Worm (Caenorhabditis elegans) whole organism, L3 larva: Measurements from ENCODE around the gene air-1.

Source experiments
- R02D3.7 ChIP-seq: fragments of 150-350 bp; optimal IDR thresholded peaks from 2 replicates; lab custom pipeline; 2014; ENCODE audit warnings: missing biosample characterization, missing genetic modification characterization
- ama-1 ChIP-seq: fragments of 150-350 bp; optimal IDR thresholded peaks from 2 replicates; lab custom pipeline; 2018
- ceh-16 ChIP-seq: sonication (generic microtip); optimal IDR thresholded peaks from 2 replicates; lab custom pipeline; 2017; ENCODE audit warnings: missing biosample characterization, missing genetic modification characterization
- ceh-28 ChIP-seq: fragments of 150-350 bp; optimal IDR thresholded peaks from 2 replicates; lab custom pipeline; 2014; ENCODE audit warnings: missing biosample characterization, missing genetic modification reagents, missing genetic modification characterization
- egl-27 ChIP-seq: sonication (generic microtip); optimal IDR thresholded peaks from 4 replicates; lab custom pipeline; 2017; ENCODE audit warnings: missing biosample characterization, missing genetic modification reagents, missing genetic modification characterization
- egl-5 ChIP-seq: fragments of 150-350 bp; optimal IDR thresholded peaks from 2 replicates; lab custom pipeline; 2017; ENCODE audit warnings: missing biosample characterization, missing genetic modification reagents, missing genetic modification characterization, inconsistent platforms
- elt-1 ChIP-seq: fragments of 150-350 bp; optimal IDR thresholded peaks from 2 replicates; lab custom pipeline; 2014; ENCODE audit warnings: missing biosample characterization, missing genetic modification characterization
- elt-2 ChIP-seq: sonication (generic microtip); optimal IDR thresholded peaks from 2 replicates; lab custom pipeline; 2016; ENCODE audit warnings: missing genetic modification reagents, mild to moderate bottlenecking, missing genetic modification characterization, missing compliant biosample characterization
- eor-1 ChIP-seq, 2 experiments: fragments of 150-350 bp; optimal IDR thresholded peaks; 2 replicates each; lab custom pipeline; 2014 to 2018; ENCODE audit warnings: missing biosample characterization in 2 of 2, missing genetic modification characterization in 2 of 2
- fkh-10 ChIP-seq: sonication (generic microtip); optimal IDR thresholded peaks from 2 replicates; lab custom pipeline; 2017; ENCODE audit warnings: missing biosample characterization, missing genetic modification reagents, missing genetic modification characterization
- hmg-11 ChIP-seq: sonication (generic microtip); optimal IDR thresholded peaks from 2 replicates; lab custom pipeline; 2016; ENCODE audit warnings: missing genetic modification characterization, missing compliant biosample characterization
- jun-1 ChIP-seq: fragments of 150-350 bp; optimal IDR thresholded peaks from 2 replicates; lab custom pipeline; 2014; ENCODE audit warnings: missing biosample characterization, missing genetic modification reagents, missing genetic modification characterization
- lin-39 ChIP-seq: fragments of 150-350 bp; optimal IDR thresholded peaks from 2 replicates; lab custom pipeline; 2018; ENCODE audit warnings: missing biosample characterization, missing genetic modification reagents, missing genetic modification characterization
- lsy-12 ChIP-seq: sonication (generic microtip); optimal IDR thresholded peaks from 2 replicates; lab custom pipeline; 2016; ENCODE audit warnings: mild to moderate bottlenecking, missing genetic modification characterization, missing compliant biosample characterization
- mdl-1 ChIP-seq: fragments of 150-350 bp; optimal IDR thresholded peaks from 2 replicates; lab custom pipeline; 2014; ENCODE audit warnings: missing biosample characterization, missing genetic modification characterization
- mml-1 ChIP-seq: fragments of 150-350 bp; sonication (generic microtip); optimal IDR thresholded peaks from 3 replicates; lab custom pipeline; 2014; ENCODE audit warnings: missing biosample characterization, missing genetic modification characterization
- nfya-1 ChIP-seq: sonication (generic microtip); optimal IDR thresholded peaks from 2 replicates; lab custom pipeline; 2017; ENCODE audit warnings: missing genetic modification characterization, mild to moderate bottlenecking, missing compliant biosample characterization, antibody characterized with exemption, moderate library complexity; ENCODE audit not compliant: insufficient read depth
- nhr-11 ChIP-seq: fragments of 150-350 bp; optimal IDR thresholded peaks from 2 replicates; lab custom pipeline; 2014; ENCODE audit warnings: missing biosample characterization, missing genetic modification characterization
- nhr-12 ChIP-seq: fragments of 150-350 bp; optimal IDR thresholded peaks from 2 replicates; lab custom pipeline; 2014; ENCODE audit warnings: missing biosample characterization, missing genetic modification characterization
- nhr-23 ChIP-seq: fragments of 150-350 bp; optimal IDR thresholded peaks from 2 replicates; lab custom pipeline; 2014; ENCODE audit warnings: missing biosample characterization, missing genetic modification reagents, missing genetic modification characterization
- nhr-237 ChIP-seq: fragments of 150-350 bp; optimal IDR thresholded peaks from 2 replicates; lab custom pipeline; 2014; ENCODE audit warnings: missing biosample characterization, missing genetic modification characterization
- nhr-25 ChIP-seq: sonication (generic microtip); optimal IDR thresholded peaks from 2 replicates; lab custom pipeline; 2017; ENCODE audit warnings: missing biosample characterization, missing genetic modification characterization
- nhr-28 ChIP-seq: fragments of 150-350 bp; optimal IDR thresholded peaks from 2 replicates; lab custom pipeline; 2014; ENCODE audit warnings: missing biosample characterization, missing genetic modification characterization
- nhr-76 ChIP-seq: fragments of 150-350 bp; sonication (generic microtip); optimal IDR thresholded peaks from 5 replicates; lab custom pipeline; 2014; ENCODE audit warnings: missing biosample characterization, missing genetic modification characterization
- pqm-1 ChIP-seq: fragments of 150-350 bp; optimal IDR thresholded peaks from 2 replicates; lab custom pipeline; 2017; ENCODE audit warnings: missing biosample characterization, missing genetic modification characterization, inconsistent platforms
- sea-2 ChIP-seq: fragments of 150-350 bp; sonication (generic microtip); optimal IDR thresholded peaks from 4 replicates; lab custom pipeline; 2014; ENCODE audit warnings: missing biosample characterization, missing genetic modification reagents, missing genetic modification characterization
- skn-1 ChIP-seq: fragments of 150-350 bp; optimal IDR thresholded peaks from 2 replicates; lab custom pipeline; 2014; ENCODE audit warnings: missing biosample characterization, missing genetic modification characterization
- snpc-4 ChIP-seq: fragments of 150-350 bp; optimal IDR thresholded peaks from 2 replicates; lab custom pipeline; 2014; ENCODE audit warnings: missing biosample characterization, missing genetic modification characterization
- tbx-2 ChIP-seq: sonication (generic microtip); optimal IDR thresholded peaks from 2 replicates; lab custom pipeline; 2016; ENCODE audit warnings: mild to moderate bottlenecking, missing genetic modification characterization, missing compliant biosample characterization
- unc-39 ChIP-seq: sonication (generic microtip); optimal IDR thresholded peaks from 4 replicates; lab custom pipeline; 2017; ENCODE audit warnings: missing biosample characterization, missing genetic modification characterization
- unc-62 ChIP-seq: fragments of 150-350 bp; sonication (generic microtip); optimal IDR thresholded peaks from 4 replicates; lab custom pipeline; 2014; ENCODE audit warnings: missing biosample characterization, missing genetic modification reagents, missing genetic modification characterization
- zag-1 ChIP-seq: fragments of 150-350 bp; optimal IDR thresholded peaks from 2 replicates; lab custom pipeline; 2014; ENCODE audit warnings: missing biosample characterization, missing genetic modification characterization
- ztf-11 ChIP-seq: fragments of 150-350 bp; optimal IDR thresholded peaks from 2 replicates; lab custom pipeline; 2014; ENCODE audit warnings: missing biosample characterization, missing genetic modification characterization

Gene air-1

DNA sequence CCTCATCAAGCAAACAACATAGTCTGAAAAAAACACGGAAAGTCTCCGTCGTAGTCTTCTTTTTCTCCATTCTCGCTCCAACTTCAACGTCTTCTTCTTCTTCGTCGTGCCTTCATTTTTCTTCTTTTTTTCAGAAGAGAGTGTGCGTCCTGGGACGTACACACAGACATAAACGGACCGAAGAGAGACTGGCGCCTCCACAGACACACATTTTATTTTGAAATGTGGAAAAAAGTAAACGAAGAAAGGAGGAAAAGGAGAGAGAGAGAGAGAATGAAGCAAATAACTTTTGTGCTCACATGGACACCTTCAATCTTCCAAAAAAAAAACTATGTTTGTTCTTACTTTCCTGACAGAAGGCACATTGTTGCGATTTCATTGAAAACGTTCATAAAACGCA, 6.1 kb upstream of the air-1 start:
- TF ChIP-seq nhr-11 (tag; lab: Kevin White, UChicago) (no peak), hmg-11 (tag; lab: Kevin White, UChicago) (peak; percentile 70), nfya-1 (tag; lab: Kevin White, UChicago) (peak; percentile 25)

DNA sequence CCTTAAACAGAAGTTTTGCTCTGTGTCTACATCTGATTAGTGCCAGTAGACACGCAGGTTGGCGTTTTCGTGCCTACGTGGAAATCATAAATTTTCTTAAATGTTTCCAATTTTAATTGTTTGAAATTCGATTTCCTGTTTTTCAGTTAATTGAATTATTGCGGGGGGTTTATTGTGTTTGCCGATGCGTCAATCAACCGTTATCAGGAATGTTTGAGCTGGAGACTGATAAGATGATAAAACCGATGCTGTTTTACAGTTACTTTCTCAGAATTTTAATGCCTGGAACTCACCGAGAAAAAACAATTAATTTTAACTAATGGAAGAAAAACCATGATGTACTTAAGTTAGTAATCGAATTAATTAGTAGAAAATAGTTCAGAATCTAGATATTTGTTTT, 4.2 kb upstream of the air-1 start:
- peak; percentile 80 for TF ChIP-seq pqm-1
- TF ChIP-seq lsy-12 (tag; lab: Kevin White, UChicago), result no peak
- TF ChIP-seq elt-2 (tag; lab: Kevin White, UChicago), result peak; percentile 91
- no peak for TF ChIP-seq sea-2 (GFP tag; lab: Kevin White, UChicago)
- no peak for TF ChIP-seq nhr-28
- TF ChIP-seq lin-39 (tag; lab: Kevin White, UChicago), result no peak
- TF ChIP-seq mml-1 (tag; lab: Kevin White, UChicago), result no peak

DNA sequence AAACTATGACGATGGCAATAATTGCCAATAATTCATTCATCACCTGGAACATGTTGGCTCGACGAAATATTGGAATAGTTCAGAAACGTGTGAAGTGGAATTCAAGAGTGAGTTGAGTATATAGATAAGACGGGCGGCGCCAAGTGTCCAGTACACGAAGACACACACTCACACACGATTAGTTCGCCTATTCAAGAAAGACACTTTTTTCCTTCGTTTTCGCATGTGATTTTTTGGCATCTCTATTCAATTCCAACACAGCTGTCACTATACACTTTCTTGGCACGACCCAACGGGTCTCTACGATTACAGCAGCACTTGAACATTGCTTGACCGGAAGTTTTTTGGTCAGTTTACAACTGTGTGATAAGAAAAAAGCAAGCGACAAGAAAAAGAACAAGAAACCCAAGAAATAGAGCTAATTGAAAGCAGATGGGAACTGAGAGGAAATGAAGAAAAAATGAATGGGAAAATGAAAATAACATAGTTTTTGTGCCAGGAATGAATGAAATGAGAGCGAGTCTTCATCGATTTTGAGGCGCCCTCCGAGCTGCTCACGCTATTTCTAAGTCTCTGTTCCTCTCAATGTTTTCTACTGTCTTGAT, 3.5 kb upstream of the air-1 start, which contains the start of gene K07C11.8:
K07C11.8 (minus strand) TSS at position 224 of the 605 bp plus-strand sequence.
- TF ChIP-seq elt-2 (tag; lab: Kevin White, UChicago), result peak; percentile 46
- no peak for TF ChIP-seq jun-1
- peak; percentile 16 for TF ChIP-seq lin-39 (tag; lab: Kevin White, UChicago)

DNA sequence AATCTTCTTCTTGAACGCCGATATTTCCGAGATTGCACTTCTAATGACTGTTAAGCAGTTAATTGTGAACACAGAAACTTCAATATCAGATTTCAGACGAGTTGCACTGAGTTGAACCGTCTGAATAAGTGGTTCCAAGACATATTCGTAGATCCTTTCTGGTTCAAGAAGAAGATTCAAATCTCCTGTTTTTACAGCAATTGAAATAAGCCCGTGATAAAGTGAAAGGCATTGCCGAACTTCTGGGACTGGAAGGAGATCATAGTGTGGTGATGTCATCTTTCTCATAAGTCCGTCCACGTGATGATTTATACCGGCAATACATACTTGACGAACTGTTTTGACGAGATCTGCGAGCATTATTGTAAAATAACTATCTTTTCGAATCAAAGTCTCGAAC, 1.7 kb upstream of the air-1 start:
- TF ChIP-seq tbx-2 (tag; lab: Kevin White, UChicago) (no peak), ama-1 (lab: Kevin White, UChicago) (no peak), snpc-4 (tag; lab: Kevin White, UChicago) (no peak), ztf-11 (tag; lab: Kevin White, UChicago) (no peak), elt-1 (tag; lab: Kevin White, UChicago) (no peak), egl-27 (tag; lab: Kevin White, UChicago) (no peak), zag-1 (tag; lab: Kevin White, UChicago) (no peak), nfya-1 (tag; lab: Kevin White, UChicago) (no peak), nhr-237 (tag; lab: Kevin White, UChicago) (no peak)
- TF ChIP-seq, all 47 proteins: peak for 0

DNA sequence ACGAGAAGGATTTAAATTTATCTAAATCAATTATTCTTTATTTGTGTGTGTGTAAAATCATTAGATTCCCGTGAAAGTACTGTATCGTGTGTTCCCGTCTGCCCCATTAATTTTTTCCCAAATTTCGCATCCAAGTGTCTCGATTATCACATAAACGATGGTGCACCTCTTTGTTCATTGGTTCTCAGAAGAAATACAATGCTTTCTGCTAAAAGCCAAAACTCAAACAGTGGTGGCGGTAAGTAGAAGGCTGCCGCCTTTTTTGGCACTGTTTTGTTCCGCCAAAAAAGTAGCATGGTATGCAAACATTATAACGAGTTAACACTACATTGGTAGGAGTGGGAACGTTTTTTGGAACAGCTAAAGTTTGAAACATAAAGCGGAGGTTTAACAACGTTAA, 2.1 kb downstream of the air-1 start:
- TF ChIP-seq unc-39 (tag; lab: Kevin White, UChicago), result no peak
- TF ChIP-seq eor-1 (tag; optimal IDR thresholded peaks at IDR 0.05; lab: Kevin White, UChicago), result no peak
- TF ChIP-seq R02D3.7 (tag; lab: Kevin White, UChicago), result no peak
- no peak for TF ChIP-seq ceh-28 (tag; lab: Kevin White, UChicago)
- TF ChIP-seq nhr-12 (tag; lab: Kevin White, UChicago), result no peak
- TF ChIP-seq elt-1 (tag; lab: Kevin White, UChicago), result no peak
- TF ChIP-seq skn-1 (tag; lab: Kevin White, UChicago), result no peak
- TF ChIP-seq egl-5 (tag; lab: Kevin White, UChicago), result no peak

DNA sequence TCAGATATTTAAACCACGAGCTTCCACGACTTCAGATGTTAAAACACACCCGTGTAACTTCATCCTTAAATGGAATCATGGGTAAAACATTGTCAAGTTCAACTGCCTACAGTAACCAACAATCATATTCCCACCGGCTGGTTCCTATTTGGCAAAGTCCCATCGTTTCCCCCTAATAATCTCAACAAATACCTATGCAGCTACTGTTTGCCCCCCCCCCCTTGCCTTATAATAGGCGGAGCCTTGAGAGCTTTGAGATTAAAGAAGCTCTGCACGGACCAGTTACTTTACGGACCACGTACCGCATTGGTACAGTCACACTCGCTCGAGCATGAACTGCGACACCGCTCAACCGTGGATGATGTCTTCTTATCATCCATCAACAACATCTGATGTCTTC, 3.3 kb downstream of the air-1 start, which contains the start of gene pax-1:
pax-1 (plus strand) TSS at position 301 of the 400 bp plus-strand sequence.
- TF ChIP-seq elt-2 (tag; lab: Kevin White, UChicago) (no peak), R02D3.7 (tag; lab: Kevin White, UChicago) (no peak), nhr-23 (tag; lab: Kevin White, UChicago) (no peak), mdl-1 (tag; lab: Kevin White, UChicago) (no peak), nfya-1 (tag; lab: Kevin White, UChicago) (no peak)

DNA sequence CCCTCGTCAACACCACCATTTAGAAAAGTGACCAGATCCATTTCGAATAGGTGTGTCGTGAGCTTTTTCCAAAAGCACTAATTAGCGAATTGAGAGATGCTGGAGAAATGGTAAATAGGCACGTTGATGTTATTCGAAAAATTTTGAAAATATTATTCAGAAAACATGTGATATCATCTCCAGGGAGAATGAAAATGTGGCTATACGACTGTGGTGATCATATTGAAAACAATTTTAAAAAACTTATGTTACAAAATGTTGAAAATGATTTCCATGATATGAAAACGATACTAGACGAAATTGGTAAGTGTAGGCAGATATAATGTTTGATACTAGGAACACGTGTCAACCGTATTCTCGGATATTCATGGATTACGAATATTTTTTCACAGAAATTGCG, 5.5 kb downstream of the air-1 start, which contains the start of gene K07C11.10:
K07C11.10 (minus strand) TSS at position 101 of the 400 bp plus-strand sequence.
- TF ChIP-seq egl-5 (tag; lab: Kevin White, UChicago) (no peak), nhr-23 (tag; lab: Kevin White, UChicago) (no peak), egl-27 (tag; lab: Kevin White, UChicago) (no peak), elt-2 (tag; lab: Kevin White, UChicago) (no peak), nhr-237 (tag; lab: Kevin White, UChicago) (no peak), nhr-25 (tag; lab: Kevin White, UChicago) (no peak), zag-1 (tag; lab: Kevin White, UChicago) (no peak), nhr-76 (tag; lab: Kevin White, UChicago) (no peak), nhr-12 (tag; lab: Kevin White, UChicago) (no peak), pqm-1 (no peak), unc-62 (GFP tag; lab: Kevin White, UChicago) (no peak), ceh-16 (tag; lab: Kevin White, UChicago) (no peak), ztf-11 (tag; lab: Kevin White, UChicago) (no peak), mdl-1 (tag; lab: Kevin White, UChicago) (no peak), fkh-10 (no peak), skn-1 (tag; lab: Kevin White, UChicago) (no peak), mml-1 (tag; lab: Kevin White, UChicago) (no peak), sea-2 (GFP tag; lab: Kevin White, UChicago) (no peak)
- TF ChIP-seq, all 47 proteins: peak for 0
